Worm (Caenorhabditis elegans) whole organism, L3 larva: ENCODE results near the gene Y60C6A.2.
A peak's percentile ranks its signal among the peaks of the same experiment; 100 is the strongest.

ENCODE experiments used
- R02D3.7 ChIP-seq: fragments of 150-350 bp; optimal IDR thresholded peaks from 2 replicates; lab custom pipeline; 2014; ENCODE audit warnings: missing biosample characterization, missing genetic modification characterization
- aly-2 ChIP-seq: fragments of 150-350 bp; optimal IDR thresholded peaks from 2 replicates; lab custom pipeline; 2014; ENCODE audit warnings: missing biosample characterization, missing genetic modification characterization
- ceh-16 ChIP-seq: sonication (generic microtip); optimal IDR thresholded peaks from 2 replicates; lab custom pipeline; 2017; ENCODE audit warnings: missing biosample characterization, missing genetic modification characterization
- ceh-82 ChIP-seq: fragments of 150-350 bp; optimal IDR thresholded peaks from 2 replicates; lab custom pipeline; 2014; ENCODE audit warnings: missing biosample characterization, missing genetic modification characterization
- egl-27 ChIP-seq: sonication (generic microtip); optimal IDR thresholded peaks from 4 replicates; lab custom pipeline; 2017; ENCODE audit warnings: missing biosample characterization, missing genetic modification reagents, missing genetic modification characterization
- egl-5 ChIP-seq: fragments of 150-350 bp; optimal IDR thresholded peaks from 2 replicates; lab custom pipeline; 2017; ENCODE audit warnings: missing biosample characterization, missing genetic modification reagents, missing genetic modification characterization, inconsistent platforms
- elt-2 ChIP-seq: sonication (generic microtip); optimal IDR thresholded peaks from 2 replicates; lab custom pipeline; 2016; ENCODE audit warnings: missing genetic modification reagents, mild to moderate bottlenecking, missing genetic modification characterization, missing compliant biosample characterization
- elt-3 ChIP-seq, 3 experiments: fragments of 150-350 bp in 1 of 3; sonication (generic microtip) in 2 of 3; optimal IDR thresholded peaks; 2 replicates in 2 of 3; 4 replicates in 1 of 3; lab custom pipeline; 2014 to 2017; ENCODE audit warnings: missing biosample characterization in 3 of 3, missing genetic modification characterization in 3 of 3
- fkh-2 ChIP-seq: fragments of 150-350 bp; optimal IDR thresholded peaks from 2 replicates; lab custom pipeline; 2014; ENCODE audit warnings: missing biosample characterization, missing genetic modification reagents, missing genetic modification characterization
- fos-1 ChIP-seq: fragments of 150-350 bp; optimal IDR thresholded peaks from 2 replicates; lab custom pipeline; 2014; ENCODE audit warnings: missing biosample characterization, missing genetic modification characterization
- hmg-11 ChIP-seq: sonication (generic microtip); optimal IDR thresholded peaks from 2 replicates; lab custom pipeline; 2016; ENCODE audit warnings: missing genetic modification characterization, missing compliant biosample characterization
- lin-15B ChIP-seq: fragments of 150-350 bp; optimal IDR thresholded peaks from 2 replicates; lab custom pipeline; 2014; ENCODE audit warnings: missing biosample characterization, missing genetic modification characterization
- lin-39 ChIP-seq: fragments of 150-350 bp; optimal IDR thresholded peaks from 2 replicates; lab custom pipeline; 2018; ENCODE audit warnings: missing biosample characterization, missing genetic modification reagents, missing genetic modification characterization
- lsy-12 ChIP-seq: sonication (generic microtip); optimal IDR thresholded peaks from 2 replicates; lab custom pipeline; 2016; ENCODE audit warnings: mild to moderate bottlenecking, missing genetic modification characterization, missing compliant biosample characterization
- mdl-1 ChIP-seq: fragments of 150-350 bp; optimal IDR thresholded peaks from 2 replicates; lab custom pipeline; 2014; ENCODE audit warnings: missing biosample characterization, missing genetic modification characterization
- mml-1 ChIP-seq: fragments of 150-350 bp; sonication (generic microtip); optimal IDR thresholded peaks from 3 replicates; lab custom pipeline; 2014; ENCODE audit warnings: missing biosample characterization, missing genetic modification characterization
- nhr-11 ChIP-seq: fragments of 150-350 bp; optimal IDR thresholded peaks from 2 replicates; lab custom pipeline; 2014; ENCODE audit warnings: missing biosample characterization, missing genetic modification characterization
- nhr-12 ChIP-seq: fragments of 150-350 bp; optimal IDR thresholded peaks from 2 replicates; lab custom pipeline; 2014; ENCODE audit warnings: missing biosample characterization, missing genetic modification characterization
- nhr-23 ChIP-seq: fragments of 150-350 bp; optimal IDR thresholded peaks from 2 replicates; lab custom pipeline; 2014; ENCODE audit warnings: missing biosample characterization, missing genetic modification reagents, missing genetic modification characterization
- nhr-237 ChIP-seq: fragments of 150-350 bp; optimal IDR thresholded peaks from 2 replicates; lab custom pipeline; 2014; ENCODE audit warnings: missing biosample characterization, missing genetic modification characterization
- nhr-28 ChIP-seq: fragments of 150-350 bp; optimal IDR thresholded peaks from 2 replicates; lab custom pipeline; 2014; ENCODE audit warnings: missing biosample characterization, missing genetic modification characterization
- nhr-67 ChIP-seq: fragments of 150-350 bp; optimal IDR thresholded peaks from 2 replicates; lab custom pipeline; 2014; ENCODE audit warnings: missing biosample characterization, missing genetic modification characterization
- nhr-76 ChIP-seq: fragments of 150-350 bp; sonication (generic microtip); optimal IDR thresholded peaks from 5 replicates; lab custom pipeline; 2014; ENCODE audit warnings: missing biosample characterization, missing genetic modification characterization
- nhr-77 ChIP-seq: fragments of 150-350 bp; optimal IDR thresholded peaks from 2 replicates; lab custom pipeline; 2014; ENCODE audit warnings: missing biosample characterization, missing genetic modification characterization
- pha-4 ChIP-seq: fragments of 150-350 bp; optimal IDR thresholded peaks from 2 replicates; lab custom pipeline; 2014; ENCODE audit warnings: missing biosample characterization, missing genetic modification reagents, missing genetic modification characterization
- sea-2 ChIP-seq: fragments of 150-350 bp; sonication (generic microtip); optimal IDR thresholded peaks from 4 replicates; lab custom pipeline; 2014; ENCODE audit warnings: missing biosample characterization, missing genetic modification reagents, missing genetic modification characterization
- tbx-2 ChIP-seq: sonication (generic microtip); optimal IDR thresholded peaks from 2 replicates; lab custom pipeline; 2016; ENCODE audit warnings: mild to moderate bottlenecking, missing genetic modification characterization, missing compliant biosample characterization
- unc-62 ChIP-seq: fragments of 150-350 bp; sonication (generic microtip); optimal IDR thresholded peaks from 4 replicates; lab custom pipeline; 2014; ENCODE audit warnings: missing biosample characterization, missing genetic modification reagents, missing genetic modification characterization
- zag-1 ChIP-seq: fragments of 150-350 bp; optimal IDR thresholded peaks from 2 replicates; lab custom pipeline; 2014; ENCODE audit warnings: missing biosample characterization, missing genetic modification characterization
- ztf-4 ChIP-seq: fragments of 150-350 bp; optimal IDR thresholded peaks from 2 replicates; lab custom pipeline; 2014; ENCODE audit warnings: missing biosample characterization, missing genetic modification characterization

The Y60C6A.2 gene

ce11 chrV:4810653-4811052, 25.4 kb upstream of the Y60C6A.2 start (continued):
- no peak for TF ChIP-seq zag-1 (tag; lab: Kevin White, UChicago)
- TF ChIP-seq hmg-11 (tag; lab: Kevin White, UChicago) = peak; percentile 70
- no peak for TF ChIP-seq R02D3.7 (tag; lab: Kevin White, UChicago)

ce11 chrV:4806859-4807258, 21.6 kb upstream of the Y60C6A.2 start:
- TF ChIP-seq nhr-77 = no peak
- TF ChIP-seq ceh-82 (tag; lab: Kevin White, UChicago) = no peak
- no peak for TF ChIP-seq fos-1 (tag; lab: Kevin White, UChicago)
- TF ChIP-seq lin-15B (tag; lab: Kevin White, UChicago) = no peak
- no peak for TF ChIP-seq sea-2 (GFP tag; lab: Kevin White, UChicago)

ce11 chrV:4805847-4806246, 20.6 kb upstream of the Y60C6A.2 start, which contains the start of gene R02F11.3:
R02F11.3 (minus strand) TSS chrV:4805947.
- TF ChIP-seq elt-2 = no peak

- no peak for TF ChIP-seq elt-3 (tag; optimal IDR thresholded peaks at IDR 0.05; lab: Kevin White, UChicago)
- TF ChIP-seq egl-5 = no peak
These were observed 16.7 kb upstream of the Y60C6A.2 start for ce11 chrV:4801943-4802342.

- TF ChIP-seq fkh-2 (no peak), sea-2 (GFP tag; lab: Kevin White, UChicago) (no peak), nhr-67 (no peak), nhr-28 (no peak), egl-27 (tag; lab: Kevin White, UChicago) (no peak), nhr-76 (tag; lab: Kevin White, UChicago) (no peak), mdl-1 (tag; lab: Kevin White, UChicago) (no peak), hmg-11 (tag; lab: Kevin White, UChicago) (no peak), lsy-12 (tag; lab: Kevin White, UChicago) (no peak), elt-2 (no peak), ztf-4 (no peak), unc-62 (GFP tag; lab: Kevin White, UChicago) (no peak), fos-1 (tag; lab: Kevin White, UChicago) (no peak), nhr-23 (tag; lab: Kevin White, UChicago) (no peak), elt-3 (tag; optimal IDR thresholded peaks at IDR 0.05; lab: Kevin White, UChicago) (no peak), nhr-237 (tag; lab: Kevin White, UChicago) (no peak)
These were observed 15.6 kb upstream of the Y60C6A.2 start, which contains the start of gene R02F11.1 for ce11 chrV:4800794-4801193. R02F11.1 (plus strand) TSS chrV:4801094.

ce11 chrV:4794308-4794707, 9.1 kb upstream of the Y60C6A.2 start, which contains the start of gene R02F11.2:
R02F11.2 (plus strand) TSS chrV:4794599.
- TF ChIP-seq ceh-82 (tag; lab: Kevin White, UChicago) (no peak), lin-39 (tag; lab: Kevin White, UChicago) (no peak), nhr-11 (tag; lab: Kevin White, UChicago) (peak; percentile 45)
- TF ChIP-seq, all 47 proteins: peak for 1

- no peak for TF ChIP-seq pha-4 (tag; lab: Kevin White, UChicago)
- no peak for TF ChIP-seq hmg-11 (tag; lab: Kevin White, UChicago)
- TF ChIP-seq ceh-16 (tag; lab: Kevin White, UChicago) = no peak
- no peak for TF ChIP-seq aly-2
- no peak for TF ChIP-seq nhr-23 (tag; lab: Kevin White, UChicago)
- no peak for TF ChIP-seq nhr-12 (tag; lab: Kevin White, UChicago)
- TF ChIP-seq mml-1 (tag; lab: Kevin White, UChicago) = no peak
- no peak for TF ChIP-seq nhr-237 (tag; lab: Kevin White, UChicago)
- no peak for TF ChIP-seq ztf-4
- TF ChIP-seq tbx-2 = no peak
- TF ChIP-seq egl-27 (tag; lab: Kevin White, UChicago) = no peak
These were observed 6.3 kb upstream of the Y60C6A.2 start, which contains the start of gene R02F11.11 for ce11 chrV:4791569-4791968. R02F11.11 (plus strand) TSS chrV:4791869.
